Worm (Caenorhabditis elegans) whole organism, L1 larva: Measurements from ENCODE around the gene dpy-23.

Source experiments
- C34B4.2 ChIP-seq: sonication (generic microtip); optimal IDR thresholded peaks from 2 replicates; lab custom pipeline; 2017; ENCODE audit warnings: mild to moderate bottlenecking, missing genetic modification characterization, missing compliant biosample characterization
- Y116A8C.19 ChIP-seq: sonication (generic microtip); optimal IDR thresholded peaks from 2 replicates; lab custom pipeline; 2016; ENCODE audit warnings: missing compliant biosample characterization, missing genetic modification characterization, borderline replicate concordance
- aha-1 ChIP-seq: fragments of 150-350 bp; optimal IDR thresholded peaks from 2 replicates; lab custom pipeline; 2014; ENCODE audit warnings: missing biosample characterization, missing genetic modification characterization
- alr-1 ChIP-seq: fragments of 200-800 bp; sonication (Bioruptor generic); optimal IDR thresholded peaks from 2 replicates; lab custom pipeline; 2018; ENCODE audit warnings: borderline replicate concordance, mild to moderate bottlenecking, missing genetic modification characterization, missing compliant biosample characterization
- aly-2 ChIP-seq: fragments of 150-350 bp; optimal IDR thresholded peaks from 2 replicates; lab custom pipeline; 2014; ENCODE audit warnings: missing biosample characterization, missing genetic modification characterization
- ama-1 ChIP-seq: fragments of 150-350 bp; optimal IDR thresholded peaks from 2 replicates; lab custom pipeline; 2014
- ceh-88 ChIP-seq: fragments of 200-800 bp; sonication (Bioruptor generic); IDR thresholded peaks from 2 replicates; pipeline ENCODE4 v1.3.6; 2022; ENCODE audit warnings: missing genetic modification characterization, missing compliant biosample characterization
- ceh-90 ChIP-seq: sonication (generic microtip); optimal IDR thresholded peaks from 2 replicates; lab custom pipeline; 2016; ENCODE audit warnings: missing genetic modification characterization, missing compliant biosample characterization
- ces-1 ChIP-seq: fragments of 150-350 bp; optimal IDR thresholded peaks from 2 replicates; lab custom pipeline; 2014; ENCODE audit warnings: missing biosample characterization, missing genetic modification reagents, missing genetic modification characterization
- dsc-1 ChIP-seq: sonication (generic microtip); optimal IDR thresholded peaks from 2 replicates; lab custom pipeline; 2016; ENCODE audit warnings: mild to moderate bottlenecking, missing genetic modification characterization, missing compliant biosample characterization
- efl-1 ChIP-seq, 4 experiments: fragments of 150-350 bp; optimal IDR thresholded peaks in 3 of 4; peaks in 1 of 4; 1 replicate in 1 of 4; 2 replicates in 3 of 4; lab custom pipeline; 2014; ENCODE audit warnings: missing biosample characterization in 2 of 4, missing genetic modification characterization in 2 of 4, missing genetic modification reagents in 2 of 4
- egl-27 ChIP-seq, 2 experiments: fragments of 150-350 bp in 1 of 2; sonication (generic microtip); optimal IDR thresholded peaks; 3 replicates each; lab custom pipeline; 2017 to 2018; ENCODE audit warnings: missing biosample characterization in 2 of 2, missing genetic modification characterization in 2 of 2, missing genetic modification reagents in 2 of 2
- elt-2 ChIP-seq: sonication (generic microtip); optimal IDR thresholded peaks from 2 replicates; lab custom pipeline; 2016; ENCODE audit warnings: missing genetic modification characterization, mild to moderate bottlenecking, inconsistent platforms, missing compliant biosample characterization, missing genetic modification reagents
- fkh-8 ChIP-seq: sonication (generic microtip); optimal IDR thresholded peaks from 2 replicates; lab custom pipeline; 2016; ENCODE audit warnings: mild to moderate bottlenecking, missing genetic modification characterization, missing compliant biosample characterization
- fos-1 ChIP-seq: fragments of 150-350 bp; optimal IDR thresholded peaks from 2 replicates; lab custom pipeline; 2014; ENCODE audit warnings: missing biosample characterization, missing genetic modification characterization
- grh-1 ChIP-seq: fragments of 200-800 bp; sonication (Bioruptor generic); IDR thresholded peaks from 2 replicates; pipeline ENCODE4 v1.3.6; 2022; ENCODE audit warnings: missing genetic modification reagents, missing genetic modification characterization, missing compliant biosample characterization
- hlh-17 ChIP-seq: fragments of 200-800 bp; sonication (Bioruptor generic); optimal IDR thresholded peaks from 2 replicates; lab custom pipeline; 2018; ENCODE audit warnings: missing genetic modification characterization, mild to moderate bottlenecking, missing compliant biosample characterization, moderate library complexity, borderline replicate concordance
- isw-1 ChIP-seq: fragments of 200-800 bp; sonication (Bioruptor generic); IDR thresholded peaks from 2 replicates; pipeline ENCODE4 v1.3.6; 2022; ENCODE audit warnings: missing genetic modification characterization, missing compliant biosample characterization
- lsy-2 ChIP-seq, 2 experiments: fragments of 150-350 bp; optimal IDR thresholded peaks; 2 replicates each; lab custom pipeline; 2014; ENCODE audit warnings: missing biosample characterization in 2 of 2, missing genetic modification characterization in 2 of 2
- mdl-1 ChIP-seq, 2 experiments: fragments of 150-350 bp; optimal IDR thresholded peaks; 2 replicates each; lab custom pipeline; 2014 to 2017; ENCODE audit warnings: missing biosample characterization in 2 of 2, missing genetic modification characterization in 2 of 2, inconsistent platforms in 1 of 2
- mef-2 ChIP-seq: fragments of 150-350 bp; optimal IDR thresholded peaks from 2 replicates; lab custom pipeline; 2014; ENCODE audit warnings: missing biosample characterization, missing genetic modification characterization
- mep-1 ChIP-seq: fragments of 150-350 bp; optimal IDR thresholded peaks from 2 replicates; lab custom pipeline; 2014; ENCODE audit warnings: missing biosample characterization, missing genetic modification characterization
- nhr-20 ChIP-seq: sonication (generic microtip); optimal IDR thresholded peaks from 2 replicates; lab custom pipeline; 2016; ENCODE audit warnings: mild to moderate bottlenecking, missing genetic modification characterization, missing compliant biosample characterization
- nhr-47 ChIP-seq: sonication (generic microtip); optimal IDR thresholded peaks from 2 replicates; lab custom pipeline; 2016; ENCODE audit warnings: mild to moderate bottlenecking, missing genetic modification characterization, moderate library complexity, missing compliant biosample characterization
- nhr-71 ChIP-seq: sonication (generic microtip); optimal IDR thresholded peaks from 2 replicates; lab custom pipeline; 2016; ENCODE audit warnings: mild to moderate bottlenecking, missing genetic modification characterization, moderate library complexity, missing compliant biosample characterization
- nhr-77 ChIP-seq: fragments of 150-350 bp; optimal IDR thresholded peaks from 2 replicates; lab custom pipeline; 2014; ENCODE audit warnings: missing biosample characterization, missing genetic modification characterization
- nhr-84 ChIP-seq: sonication (generic microtip); optimal IDR thresholded peaks from 2 replicates; lab custom pipeline; 2017; ENCODE audit warnings: missing biosample characterization, missing genetic modification characterization
- nhr-85 ChIP-seq: sonication (generic microtip); peaks from one replicate; lab custom pipeline; 2016; ENCODE audit warnings: missing genetic modification characterization, inconsistent platforms, missing compliant biosample characterization
- pag-3 ChIP-seq: sonication (generic microtip); optimal IDR thresholded peaks from 2 replicates; lab custom pipeline; 2017; ENCODE audit warnings: missing genetic modification characterization, mild to moderate bottlenecking, missing compliant biosample characterization, antibody characterized with exemption, borderline replicate concordance; ENCODE audit not compliant: insufficient read depth
- pax-3 ChIP-seq: fragments of 200-800 bp; sonication (Bioruptor generic); optimal IDR thresholded peaks from 2 replicates; lab custom pipeline; 2018; ENCODE audit warnings: mild to moderate bottlenecking, missing genetic modification characterization, moderate library complexity, missing compliant biosample characterization
- sox-4 ChIP-seq: sonication (generic microtip); optimal IDR thresholded peaks from 2 replicates; lab custom pipeline; 2016; ENCODE audit warnings: missing genetic modification characterization, missing compliant biosample characterization
- swsn-7 ChIP-seq: sonication (generic microtip); optimal IDR thresholded peaks from 2 replicates; lab custom pipeline; 2016; ENCODE audit warnings: missing genetic modification characterization, missing compliant biosample characterization
- tbx-2 ChIP-seq: sonication (generic microtip); optimal IDR thresholded peaks from 2 replicates; lab custom pipeline; 2016; ENCODE audit warnings: missing genetic modification characterization, missing compliant biosample characterization
- tlp-1 ChIP-seq: fragments of 150-350 bp; optimal IDR thresholded peaks from 2 replicates; lab custom pipeline; 2014; ENCODE audit warnings: missing biosample characterization, missing genetic modification characterization
- unc-62 ChIP-seq: fragments of 150-350 bp; optimal IDR thresholded peaks from 2 replicates; lab custom pipeline; 2014; ENCODE audit warnings: missing biosample characterization, missing genetic modification reagents, missing genetic modification characterization
- unc-86 ChIP-seq: sonication (generic microtip); optimal IDR thresholded peaks from 2 replicates; lab custom pipeline; 2016; ENCODE audit warnings: missing genetic modification characterization, missing compliant biosample characterization
- unc-98 ChIP-seq: fragments of 200-800 bp; sonication (Bioruptor generic); IDR thresholded peaks from 2 replicates; pipeline ENCODE4 v1.3.6; 2022; ENCODE audit warnings: missing genetic modification characterization, missing compliant biosample characterization
- vab-15 ChIP-seq: sonication (generic microtip); optimal IDR thresholded peaks from 2 replicates; lab custom pipeline; 2017; ENCODE audit warnings: missing genotype, mild to moderate bottlenecking, missing genetic modification characterization, missing compliant biosample characterization
- zag-1 ChIP-seq: fragments of 150-350 bp; optimal IDR thresholded peaks from 2 replicates; lab custom pipeline; 2014; ENCODE audit warnings: missing biosample characterization, missing genetic modification characterization

dpy-23 gene

DNA sequence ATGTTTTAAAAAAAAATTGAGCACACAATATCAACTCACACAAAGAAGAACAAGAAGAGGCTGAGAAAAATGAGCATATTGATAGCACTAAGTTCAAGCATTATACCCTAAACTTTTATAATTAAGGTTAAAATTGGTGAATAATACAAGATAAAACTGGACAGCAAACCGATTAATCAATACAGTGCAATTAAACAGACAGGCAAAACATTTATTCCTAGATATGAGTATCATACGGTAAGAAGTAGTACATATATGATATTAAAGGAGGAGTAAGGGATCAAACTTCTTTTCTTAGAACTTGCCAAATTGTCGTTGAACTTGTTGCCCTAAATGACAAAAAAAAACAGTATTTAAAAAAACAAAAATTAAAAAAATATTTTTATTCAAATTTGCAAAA lies 17.2 kb upstream of the dpy-23 start, which contains the start of gene R160.14:
R160.14 (minus strand) TSS at position 101 of the 400 bp plus-strand sequence.
- TF ChIP-seq vab-15 (tag; lab: Kevin White, UChicago): no peak
- TF ChIP-seq unc-86 (tag; lab: Kevin White, UChicago): no peak
- no peak for TF ChIP-seq unc-98 (GFP tag; lab: Robert Waterston, UW)
- TF ChIP-seq alr-1: no peak
- no peak for TF ChIP-seq aly-2 (tag; lab: Kevin White, UChicago)
- no peak for TF ChIP-seq mep-1
- no peak for TF ChIP-seq elt-2 (tag; lab: Kevin White, UChicago)
- TF ChIP-seq mef-2 (tag; lab: Kevin White, UChicago): no peak

DNA sequence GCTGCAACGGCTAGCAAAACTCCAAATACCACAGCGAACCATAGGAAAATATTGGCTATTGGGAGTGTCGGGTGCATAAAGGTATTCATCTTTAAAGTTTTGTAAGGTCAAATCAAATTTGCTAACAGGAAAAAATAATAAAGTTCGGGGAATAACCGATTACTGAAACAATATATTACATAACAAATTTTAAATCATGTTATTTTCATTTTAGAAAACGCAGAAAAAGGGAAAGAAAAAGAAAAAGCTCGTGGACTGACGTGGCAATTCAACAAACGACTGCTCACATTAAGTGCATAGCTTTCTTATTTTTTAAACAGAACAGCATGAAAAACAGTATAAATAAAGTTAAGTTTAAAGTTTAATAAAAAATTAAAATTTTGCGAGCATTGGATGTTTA lies 16.0 kb upstream of the dpy-23 start, which contains the start of gene R160.6:
R160.6 (minus strand) TSS at position 101 of the 400 bp plus-strand sequence.
- TF ChIP-seq aly-2 (tag; lab: Kevin White, UChicago) (no peak), dsc-1 (tag; lab: Kevin White, UChicago) (no peak), nhr-71 (tag; lab: Kevin White, UChicago) (no peak), efl-1 (optimal IDR thresholded peaks at IDR 0.05; lab: Kevin White, UChicago) (no peak), efl-1 (GFP tag; optimal IDR thresholded peaks at IDR 0.05 in 1 of 2; lab: Kevin White, UChicago) (no peak), nhr-77 (tag; lab: Kevin White, UChicago) (no peak), fkh-8 (tag; lab: Kevin White, UChicago) (no peak), pax-3 (no peak), nhr-47 (no peak), vab-15 (tag; lab: Kevin White, UChicago) (no peak), C34B4.2 (tag; lab: Kevin White, UChicago) (no peak), Y116A8C.19 (tag; lab: Kevin White, UChicago) (no peak), nhr-85 (tag; lab: Kevin White, UChicago) (no peak), fos-1 (tag; lab: Kevin White, UChicago) (no peak), tlp-1 (no peak), egl-27 (tag; optimal IDR thresholded peaks at IDR 0.05; lab: Kevin White, UChicago) (no peak), lsy-2 (tag; optimal IDR thresholded peaks at IDR 0.05; lab: Kevin White, UChicago) (no peak), ama-1 (lab: Kevin White, UChicago) (no peak), aha-1 (tag; lab: Kevin White, UChicago) (no peak), nhr-84 (tag; lab: Kevin White, UChicago) (no peak), swsn-7 (no peak)

DNA sequence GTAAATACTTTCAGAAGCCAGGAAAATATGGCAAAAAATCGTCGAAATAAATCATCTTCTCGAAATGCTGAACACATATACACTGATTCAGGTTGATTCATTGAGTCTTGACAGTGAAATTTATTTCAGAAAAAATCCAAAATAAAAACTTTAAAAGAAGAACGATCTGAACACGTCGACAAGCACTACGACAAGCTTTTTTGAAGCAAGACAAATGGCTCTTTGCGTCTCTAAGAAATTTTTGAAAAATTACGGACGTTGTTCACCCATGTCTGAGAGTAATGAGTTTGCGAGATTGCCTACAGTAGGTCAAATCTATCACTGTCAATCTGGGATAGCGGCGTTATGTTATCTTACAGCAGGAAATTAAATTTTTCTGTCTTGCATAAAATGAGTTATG lies 12.4 kb upstream of the dpy-23 start, which contains the start of gene R160.2:
R160.2 (minus strand) TSS at position 101 of the 400 bp plus-strand sequence.
- TF ChIP-seq nhr-84 (tag; lab: Kevin White, UChicago) (no peak), sox-4 (tag; lab: Kevin White, UChicago) (no peak), aha-1 (tag; lab: Kevin White, UChicago) (no peak), ama-1 (lab: Kevin White, UChicago) (no peak), ceh-90 (tag; lab: Kevin White, UChicago) (no peak), alr-1 (no peak), isw-1 (GFP tag; lab: Robert Waterston, UW) (no peak), grh-1 (GFP tag; lab: Robert Waterston, UW) (no peak), pag-3 (tag; lab: Kevin White, UChicago) (no peak), nhr-20 (tag; lab: Kevin White, UChicago) (no peak), zag-1 (tag; lab: Kevin White, UChicago) (no peak), Y116A8C.19 (tag; lab: Kevin White, UChicago) (no peak), mdl-1 (tag; optimal IDR thresholded peaks at IDR 0.05; lab: Kevin White, UChicago) (no peak), unc-62 (GFP tag; lab: Kevin White, UChicago) (no peak), nhr-71 (tag; lab: Kevin White, UChicago) (no peak), hlh-17 (GFP tag; lab: Kevin White, UChicago) (no peak), tbx-2 (tag; lab: Kevin White, UChicago) (no peak), ceh-88 (GFP tag; lab: Robert Waterston, UW) (no peak), ces-1 (no peak)
- TF ChIP-seq, all 84 proteins: peak for 0
